Fruit fly (Drosophila melanogaster) whole organism, embryonic: ENCODE results near the gene sti.
A peak's percentile ranks its signal among the peaks of the same experiment; 100 is the strongest.

ENCODE experiments used
- Asciz ChIP-seq: fragments of 200-800 bp; sonication (Bioruptor generic); optimal IDR thresholded peaks from 2 replicates; lab custom pipeline; 2017; ENCODE audit warnings: missing biosample characterization, mild to moderate bottlenecking, missing genetic modification characterization, missing genetic modification reagents
- Awh ChIP-seq: fragments of 200-800 bp; sonication (Bioruptor generic); IDR thresholded peaks from 2 replicates; pipeline ENCODE4, ENCODE4 v1.3.6; 2022; ENCODE audit warnings: missing biosample characterization, missing genetic modification characterization
- CG11085 ChIP-seq: fragments of 200-800 bp; sonication (Bioruptor generic); IDR thresholded peaks from 2 replicates; pipeline ENCODE4 v1.3.6; 2022; ENCODE audit warnings: missing biosample characterization, missing genetic modification characterization
- CG11504 ChIP-seq: fragments of 200-800 bp; sonication (Bioruptor generic); optimal IDR thresholded peaks from 3 replicates; lab custom pipeline; 2019; ENCODE audit warnings: missing biosample characterization, mild to moderate bottlenecking, missing genetic modification characterization, moderate library complexity
- CG12744 ChIP-seq: fragments of 200-800 bp; sonication (Bioruptor generic); optimal IDR thresholded peaks from 2 replicates; lab custom pipeline; 2016; ENCODE audit warnings: missing biosample characterization, missing genetic modification characterization
- CG14860 ChIP-seq: fragments of 200-800 bp; sonication (Bioruptor generic); IDR thresholded peaks from 3 replicates; pipeline ENCODE4 v1.3.6; 2022; ENCODE audit warnings: missing biosample characterization, missing genetic modification characterization; ENCODE audit not compliant: partially characterized antibody
- CG15011 ChIP-seq: fragments of 200-800 bp; sonication (Bioruptor generic); optimal IDR thresholded peaks from 3 replicates; lab custom pipeline; 2018; ENCODE audit warnings: missing biosample characterization, mild to moderate bottlenecking, missing genetic modification characterization
- CG16815 ChIP-seq: fragments of 200-800 bp; sonication (Bioruptor generic); optimal IDR thresholded peaks from 3 replicates; lab custom pipeline; 2017; ENCODE audit warnings: missing biosample characterization, mild to moderate bottlenecking, missing genetic modification characterization
- CG2116 ChIP-seq: fragments of 200-800 bp; sonication (Bioruptor generic); optimal IDR thresholded peaks from 3 replicates; lab custom pipeline; 2018; ENCODE audit warnings: missing biosample characterization, mild to moderate bottlenecking, missing genetic modification characterization
- CG2199 ChIP-seq: fragments of 200-800 bp; sonication (Bioruptor generic); IDR thresholded peaks from 3 replicates; pipeline ENCODE4 v1.3.6; 2022; ENCODE audit warnings: missing biosample characterization, missing genetic modification characterization
- CG2678 ChIP-seq: fragments of 200-800 bp; sonication (Bioruptor generic); optimal IDR thresholded peaks from 3 replicates; lab custom pipeline; 2019; ENCODE audit warnings: missing biosample characterization, mild to moderate bottlenecking, missing genetic modification characterization, moderate library complexity
- CG2712 ChIP-seq: fragments of 200-800 bp; optimal IDR thresholded peaks from 3 replicates; lab custom pipeline; 2019; ENCODE audit warnings: missing biosample characterization, mild to moderate bottlenecking, missing genetic modification characterization, moderate library complexity
- CG33213 ChIP-seq: fragments of 200-800 bp; sonication (Bioruptor generic); optimal IDR thresholded peaks from 3 replicates; lab custom pipeline; 2016; ENCODE audit warnings: missing biosample characterization, missing genetic modification characterization
- CG3407 ChIP-seq: fragments of 200-800 bp; sonication (Bioruptor generic); optimal IDR thresholded peaks from 2 replicates; lab custom pipeline; 2018; ENCODE audit warnings: missing biosample characterization, mild to moderate bottlenecking, missing genetic modification characterization
- CG34376 ChIP-seq: fragments of 200-800 bp; sonication (Bioruptor generic); optimal IDR thresholded peaks from 2 replicates; lab custom pipeline; 2018; ENCODE audit warnings: missing biosample characterization, mild to moderate bottlenecking, missing genetic modification characterization
- CG6765 ChIP-seq: fragments of 200-800 bp; sonication (Bioruptor generic); optimal IDR thresholded peaks from 3 replicates; lab custom pipeline; 2017; ENCODE audit warnings: missing biosample characterization, mild to moderate bottlenecking, missing genetic modification characterization
- CG6813 ChIP-seq: fragments of 200-800 bp; sonication (Bioruptor generic); optimal IDR thresholded peaks from 2 replicates; lab custom pipeline; 2017; ENCODE audit warnings: missing biosample characterization, missing genetic modification characterization, mild to moderate bottlenecking, moderate library complexity, missing genetic modification reagents
- CG7271 ChIP-seq: fragments of 200-800 bp; sonication (Bioruptor generic); optimal IDR thresholded peaks from 2 replicates; lab custom pipeline; 2018; ENCODE audit warnings: missing biosample characterization, mild to moderate bottlenecking, missing genetic modification characterization, moderate library complexity
- CG7786 ChIP-seq: fragments of 200-800 bp; sonication (Bioruptor generic); optimal IDR thresholded peaks from 2 replicates; lab custom pipeline; 2016; ENCODE audit warnings: missing biosample characterization, missing genetic modification characterization
- CG9609 ChIP-seq: fragments of 200-800 bp; sonication (Bioruptor generic); optimal IDR thresholded peaks from 3 replicates; lab custom pipeline; 2016; ENCODE audit warnings: missing biosample characterization, missing genetic modification characterization
- CHES-1-like ChIP-seq: fragments of 200-800 bp; sonication (Bioruptor generic); optimal IDR thresholded peaks from 2 replicates; lab custom pipeline; 2016; ENCODE audit warnings: missing biosample characterization, missing genetic modification characterization
- Drgx ChIP-seq: fragments of 200-800 bp; sonication (Bioruptor generic); IDR thresholded peaks from 2 replicates; pipeline ENCODE4 v1.3.6; 2022; ENCODE audit warnings: missing biosample characterization, missing genetic modification characterization
- Gug ChIP-seq: fragments of 200-800 bp; sonication (Bioruptor generic); IDR thresholded peaks from 4 replicates; pipeline ENCODE4 v1.3.6; 2022; ENCODE audit warnings: missing biosample characterization, missing genetic modification characterization
- Hey ChIP-seq: fragments of 200-800 bp; sonication (Bioruptor generic); optimal IDR thresholded peaks from 3 replicates; lab custom pipeline; 2018; ENCODE audit warnings: missing biosample characterization, mild to moderate bottlenecking, missing genetic modification characterization
- Hmx ChIP-seq: fragments of 200-800 bp; sonication (Bioruptor generic); optimal IDR thresholded peaks from 2 replicates; lab custom pipeline; 2016; ENCODE audit warnings: missing biosample characterization, missing genetic modification characterization
- MBD-R2 ChIP-seq: fragments of 200-800 bp; sonication (Bioruptor generic); IDR thresholded peaks from 2 replicates; pipeline ENCODE4 v1.3.6; 2022; ENCODE audit warnings: missing biosample characterization, missing genetic modification characterization
- Myb ChIP-seq: fragments of 200-800 bp; sonication (Bioruptor generic); optimal IDR thresholded peaks from 2 replicates; lab custom pipeline; 2016; ENCODE audit warnings: missing biosample characterization, missing genetic modification characterization
- Opbp ChIP-seq: fragments of 200-800 bp; sonication (Bioruptor generic); IDR thresholded peaks from 3 replicates; pipeline ENCODE4 v1.3.6; 2022; ENCODE audit warnings: missing biosample characterization, missing genetic modification characterization; ENCODE audit not compliant: partially characterized antibody
- Six4 ChIP-seq: fragments of 200-800 bp; sonication (Bioruptor generic); optimal IDR thresholded peaks from 2 replicates; lab custom pipeline; 2016; ENCODE audit warnings: missing biosample characterization, missing genetic modification characterization
- Ssrp ChIP-seq: fragments of 200-800 bp; sonication (Bioruptor generic); optimal IDR thresholded peaks from 2 replicates; lab custom pipeline; 2018; ENCODE audit warnings: missing biosample characterization, mild to moderate bottlenecking, missing genetic modification characterization, moderate library complexity
- Vsx1 ChIP-seq: fragments of 200-800 bp; sonication (Bioruptor generic); optimal IDR thresholded peaks from 2 replicates; lab custom pipeline; 2017; ENCODE audit warnings: missing biosample characterization, mild to moderate bottlenecking, missing genetic modification characterization, missing genetic modification reagents
- amos ChIP-seq: fragments of 200-800 bp; sonication (Bioruptor generic); IDR thresholded peaks from 2 replicates; pipeline ENCODE4 v1.3.6; 2022; ENCODE audit warnings: missing biosample characterization, missing genetic modification characterization; ENCODE audit not compliant: partially characterized antibody
- aop ChIP-seq: fragments of 200-800 bp; sonication (Bioruptor generic); IDR thresholded peaks from 2 replicates; pipeline ENCODE4 v1.3.6; 2022; ENCODE audit warnings: missing biosample characterization, missing genetic modification characterization
- bigmax ChIP-seq: fragments of 200-800 bp; sonication (Bioruptor generic); optimal IDR thresholded peaks from 2 replicates; lab custom pipeline; 2018; ENCODE audit warnings: missing biosample characterization, mild to moderate bottlenecking, missing genetic modification characterization
- caup ChIP-seq: fragments of 200-800 bp; sonication (Bioruptor generic); optimal IDR thresholded peaks from 3 replicates; lab custom pipeline; 2017; ENCODE audit warnings: missing biosample characterization, mild to moderate bottlenecking, missing genetic modification characterization, moderate library complexity; ENCODE audit not compliant: severe bottlenecking
- cg ChIP-seq: fragments of 200-800 bp; sonication (Bioruptor generic); optimal IDR thresholded peaks from 3 replicates; lab custom pipeline; 2019; ENCODE audit warnings: missing biosample characterization, mild to moderate bottlenecking, missing genetic modification characterization, moderate library complexity
- chinmo ChIP-seq: fragments of 200-800 bp; sonication (Bioruptor generic); IDR thresholded peaks from 4 replicates; pipeline ENCODE4 v1.3.6; 2022; ENCODE audit warnings: missing biosample characterization, missing genetic modification characterization; ENCODE audit not compliant: partially characterized antibody
- chn ChIP-seq: fragments of 200-800 bp; sonication (Bioruptor generic); optimal IDR thresholded peaks from 2 replicates; lab custom pipeline; 2016; ENCODE audit warnings: missing biosample characterization, missing genetic modification characterization
- cwo ChIP-seq: fragments of 200-800 bp; sonication (Bioruptor generic); optimal IDR thresholded peaks from 3 replicates; lab custom pipeline; 2017; ENCODE audit warnings: missing biosample characterization, missing genetic modification characterization, mild to moderate bottlenecking, moderate library complexity, missing genetic modification reagents
- en ChIP-seq: fragments of 200-800 bp; sonication (Bioruptor generic); optimal IDR thresholded peaks from 2 replicates; lab custom pipeline; 2016; ENCODE audit warnings: missing biosample characterization, missing genetic modification characterization
- eve ChIP-seq, 2 experiments: fragments of >200 bp; optimal IDR thresholded peaks; 2 replicates each; lab custom pipeline; 2017; ENCODE audit warnings: missing biosample characterization in 2 of 2, missing genetic modification characterization in 2 of 2
- fd64A ChIP-seq: fragments of 200-800 bp; sonication (Bioruptor generic); optimal IDR thresholded peaks from 3 replicates; lab custom pipeline; 2018; ENCODE audit warnings: missing biosample characterization, mild to moderate bottlenecking, missing genetic modification characterization
- hbn ChIP-seq: fragments of 200-800 bp; sonication (Bioruptor generic); IDR thresholded peaks from 2 replicates; pipeline ENCODE4 v1.3.6; 2022; ENCODE audit warnings: missing biosample characterization, missing genetic modification characterization; ENCODE audit not compliant: partially characterized antibody
- insv ChIP-seq, 2 experiments: fragments of 200-800 bp; sonication (Bioruptor generic); optimal IDR thresholded peaks; 3 replicates each; lab custom pipeline; 2016 to 2018; ENCODE audit warnings: missing biosample characterization in 2 of 2, missing genetic modification characterization in 2 of 2
- lmd ChIP-seq: fragments of 200-800 bp; sonication (Bioruptor generic); IDR thresholded peaks from 2 replicates; pipeline ENCODE4 v1.3.6; 2022; ENCODE audit warnings: missing biosample characterization, missing genetic modification characterization
- oc ChIP-seq: fragments of 200-800 bp; sonication (Bioruptor generic); optimal IDR thresholded peaks from 2 replicates; lab custom pipeline; 2018; ENCODE audit warnings: missing biosample characterization, mild to moderate bottlenecking, missing genetic modification characterization, moderate library complexity
- sens-2 ChIP-seq: fragments of 200-800 bp; sonication (Bioruptor generic); IDR thresholded peaks from 2 replicates; pipeline ENCODE4 v1.3.6; 2022; ENCODE audit warnings: missing biosample characterization, missing genetic modification characterization
- sna ChIP-seq: fragments of 200-800 bp; sonication (Bioruptor generic); IDR thresholded peaks from 2 replicates; pipeline ENCODE4 v1.3.6; 2022; ENCODE audit warnings: missing biosample characterization, missing genetic modification characterization; ENCODE audit not compliant: partially characterized antibody
- tup ChIP-seq: fragments of 200-800 bp; sonication (Bioruptor generic); optimal IDR thresholded peaks from 2 replicates; lab custom pipeline; 2016; ENCODE audit warnings: missing biosample characterization, mild to moderate bottlenecking, missing genetic modification characterization, moderate library complexity

Gene sti

dm6 chr3L:12515691-12516455 is 1.3 kb upstream of the sti start (continued):
- no peak for TF ChIP-seq MBD-R2 (GFP tag; lab: Robert Waterston, UW)
- TF ChIP-seq CG7786 (GFP tag; lab: Kevin White, UChicago), result no peak
- no peak for TF ChIP-seq CG34376 (GFP tag; lab: Kevin White, UChicago)
- TF ChIP-seq CG6813 (GFP tag; lab: Kevin White, UChicago), result no peak
- TF ChIP-seq Vsx1 (GFP tag; lab: Kevin White, UChicago), result no peak
- TF ChIP-seq Awh (GFP tag; lab: Robert Waterston, UW), result no peak
- no peak for TF ChIP-seq CG16815 (GFP tag; lab: Kevin White, UChicago)
- no peak for TF ChIP-seq CG7271
- TF ChIP-seq chinmo (GFP tag; lab: Robert Waterston, UW), result 0 out of 4 replicates have a peak, but pooled peaks have one; percentile 35
- TF ChIP-seq tup (GFP tag; lab: Kevin White, UChicago), result no peak
- TF ChIP-seq cwo (GFP tag; lab: Kevin White, UChicago), result no peak
- TF ChIP-seq Ssrp (tag; lab: Kevin White, UChicago), result no peak
- TF ChIP-seq CG14860, result no peak
- no peak for TF ChIP-seq Gug (GFP tag; lab: Robert Waterston, UW)
- peak; percentile 72 for TF ChIP-seq Drgx (GFP tag; lab: Robert Waterston, UW)
- TF ChIP-seq CG2712 (tag; lab: Kevin White, UChicago), result no peak
- peak; percentile 14 for TF ChIP-seq cg (GFP tag; lab: Kevin White, UChicago)
- peak; percentile 15; the same call in 1 of the 2 replicates for TF ChIP-seq hbn (GFP tag; lab: Robert Waterston, UW)
- no peak for TF ChIP-seq CG11085 (GFP tag; lab: Robert Waterston, UW)
- no peak for TF ChIP-seq Six4 (GFP tag; lab: Kevin White, UChicago)
- TF ChIP-seq chn, result no peak
- 0 out of 3 replicates have a peak, but pooled peaks have one; percentile 7 for TF ChIP-seq CG2199 (GFP tag; lab: Robert Waterston, UW)
- TF ChIP-seq Opbp (GFP tag; lab: Robert Waterston, UW), result no peak
- no peak for TF ChIP-seq CG3407 (GFP tag; lab: Kevin White, UChicago)
- TF ChIP-seq insv (GFP tag; optimal IDR thresholded peaks at IDR 0.05; lab: Kevin White, UChicago), result no peak
- no peak for TF ChIP-seq CG12744 (GFP tag; lab: Kevin White, UChicago)
- TF ChIP-seq CG2116, result no peak
- no peak for TF ChIP-seq lmd (GFP tag; lab: Robert Waterston, UW)
- no peak for TF ChIP-seq CHES-1-like (GFP tag; lab: Kevin White, UChicago)
- peak; percentile 84 for TF ChIP-seq bigmax
- no peak for TF ChIP-seq CG9609
- no peak for TF ChIP-seq CG11504 (tag; lab: Kevin White, UChicago)
- no peak for TF ChIP-seq CG33213 (GFP tag; lab: Kevin White, UChicago)
- TF ChIP-seq eve (GFP tag; optimal IDR thresholded peaks at IDR 0.05; lab: Kevin White, UChicago), result no peak
- TF ChIP-seq fd64A (GFP tag; lab: Kevin White, UChicago), result no peak
- TF ChIP-seq caup (GFP tag; lab: Kevin White, UChicago), result no peak
- TF ChIP-seq oc (tag; lab: Kevin White, UChicago), result no peak
- no peak for TF ChIP-seq sens-2
- TF ChIP-seq amos, result no peak
- no peak for TF ChIP-seq CG15011
- TF ChIP-seq Asciz (GFP tag; lab: Kevin White, UChicago), result no peak
- no peak for TF ChIP-seq CG6765 (GFP tag; lab: Kevin White, UChicago)
- TF ChIP-seq en (GFP tag; lab: Kevin White, UChicago), result no peak
- no peak for TF ChIP-seq aop
- no peak for TF ChIP-seq Hey (tag; lab: Kevin White, UChicago)
- no peak for TF ChIP-seq Myb (GFP tag; lab: Kevin White, UChicago)
- TF ChIP-seq CG2678 (tag; lab: Kevin White, UChicago), result no peak
- no peak for TF ChIP-seq sna (GFP tag; lab: Robert Waterston, UW)
- TF ChIP-seq Hmx (GFP tag; lab: Kevin White, UChicago), result no peak
